Fruit fly (Drosophila melanogaster) whole organism, pupa: ENCODE results near the gene CG13728.

Experiments used
- CG10348 ChIP-seq: fragments of 200-800 bp; sonication (Bioruptor generic); IDR thresholded peaks from 2 replicates; pipeline ENCODE4 v1.3.6; 2022; ENCODE audit warnings: missing biosample characterization, missing genetic modification characterization
- CG12605 ChIP-seq: fragments of 200-800 bp; sonication (Bioruptor generic); IDR thresholded peaks from 2 replicates; pipeline ENCODE4 v1.3.6; 2022; ENCODE audit warnings: missing biosample characterization, missing genetic modification characterization
- CG13204 ChIP-seq: fragments of 200-800 bp; sonication (Bioruptor generic); optimal IDR thresholded peaks from 2 replicates; lab custom pipeline; 2018; ENCODE audit warnings: missing biosample characterization, mild to moderate bottlenecking, missing genetic modification characterization, moderate library complexity
- CG14655 ChIP-seq: fragments of 200-800 bp; sonication (Bioruptor generic); optimal IDR thresholded peaks from 3 replicates; lab custom pipeline; 2017; ENCODE audit warnings: mild to moderate bottlenecking, missing biosample characterization, missing genetic modification reagents, missing genetic modification characterization
- CG4496 ChIP-seq: fragments of 200-800 bp; sonication (Bioruptor generic); IDR thresholded peaks from 3 replicates; pipeline ENCODE4 v1.3.6; 2022; ENCODE audit warnings: missing biosample characterization, missing genetic modification characterization
- CG8159 ChIP-seq: fragments of 200-800 bp; sonication (Bioruptor generic); optimal IDR thresholded peaks from 3 replicates; lab custom pipeline; 2018; ENCODE audit warnings: missing biosample characterization, mild to moderate bottlenecking, missing genetic modification characterization, moderate library complexity
- Pif1A ChIP-seq: fragments of 200-800 bp; sonication (Bioruptor generic); optimal IDR thresholded peaks from 3 replicates; lab custom pipeline; 2016; ENCODE audit warnings: missing biosample characterization, missing genetic modification characterization
- Snoo ChIP-seq: fragments of 200-800 bp; sonication (Bioruptor generic); optimal IDR thresholded peaks from 3 replicates; lab custom pipeline; 2017; ENCODE audit warnings: missing biosample characterization, mild to moderate bottlenecking, missing genetic modification characterization, inconsistent platforms
- rn ChIP-seq: fragments of 200-800 bp; sonication (Bioruptor generic); IDR thresholded peaks from 2 replicates; pipeline ENCODE4 v1.3.6; 2022; ENCODE audit warnings: missing biosample characterization, missing genetic modification characterization

- TF ChIP-seq CG8159 (tag; lab: Kevin White, UChicago), result no peak
- TF ChIP-seq CG13204 (GFP tag; lab: Kevin White, UChicago), result no peak
- TF ChIP-seq CG10348, result no peak
- TF ChIP-seq CG12605 (GFP tag; lab: Robert Waterston, UW), result no peak
- 0 out of 3 replicates have a peak, but pooled peaks have one; percentile 21 for TF ChIP-seq CG4496 (GFP tag; lab: Robert Waterston, UW)
- no peak for TF ChIP-seq Snoo (tag; lab: Kevin White, UChicago)
- no peak for TF ChIP-seq rn (GFP tag; lab: Robert Waterston, UW)
- TF ChIP-seq Pif1A, result no peak
- no peak for TF ChIP-seq CG14655 (GFP tag; lab: Kevin White, UChicago)
Observed at dm6 chr3L:17403268-17403667, 20.7 kb upstream of the CG13728 start.
